Worm (Caenorhabditis elegans): Measurements from ENCODE around the gene ZK792.7.

Gene ZK792.7

ce11 chrIV:11692071-11692673, 2.1 kb upstream of the ZK792.7 start (continued):
- TF ChIP-seq nhr-76 (tag; optimal IDR thresholded peaks at IDR 0.05) (no peak), gei-8 (GFP tag; optimal IDR thresholded peaks at IDR 0.05) (no peak), attf-4 (tag; optimal IDR thresholded peaks at IDR 0.05) (no peak), saeg-2 (GFP tag; IDR thresholded peaks at IDR 0.05) (no peak), F10B5.3 (tag; optimal IDR thresholded peaks at IDR 0.05) (no peak), jun-1 (tag; optimal IDR thresholded peaks at IDR 0.05) (no peak), nhr-111 (GFP tag; optimal IDR thresholded peaks at IDR 0.05) (no peak), arid-1 (GFP tag; conservative IDR thresholded peaks at IDR 0.05) (no peak), mdt-29 (GFP tag; IDR thresholded peaks at IDR 0.05) (no peak), Y105C5A.15 (GFP tag; IDR thresholded peaks at IDR 0.05) (no peak), T20F7.1 (GFP tag; optimal IDR thresholded peaks at IDR 0.05) (peak; percentile 62), lin-38 (GFP tag; IDR thresholded peaks at IDR 0.05) (peak; percentile 56), mxl-2 (GFP tag; conservative IDR thresholded peaks at IDR 0.05) (no peak), zfp-3 (GFP tag; conservative IDR thresholded peaks at IDR 0.05) (no peak), nhr-25 (tag; optimal IDR thresholded peaks at IDR 0.05; ENCODE audit: borderline replicate concordance, insufficient read depth) (peak; percentile 79), R02D3.7 (tag; optimal IDR thresholded peaks at IDR 0.05) (no peak), lsy-2 (tag; optimal IDR thresholded peaks at IDR 0.05) (peak; percentile 32 to 58), lir-3 (tag; optimal IDR thresholded peaks at IDR 0.05) (no peak), unc-130 (GFP tag; optimal IDR thresholded peaks at IDR 0.05) (no peak), skn-1 (tag; optimal IDR thresholded peaks at IDR 0.05) (no peak), zag-1 (tag; optimal IDR thresholded peaks at IDR 0.05) (no peak), ceh-28 (tag; optimal IDR thresholded peaks at IDR 0.05) (peak; percentile 16), Y75B8A.6 (GFP tag; IDR thresholded peaks at IDR 0.05) (no peak), aha-1 (tag) (peak; percentile 95), zfp-2 (tag; optimal IDR thresholded peaks at IDR 0.05) (no peak), madf-5 (GFP tag; IDR thresholded peaks at IDR 0.05) (no peak), nhr-28 (tag; optimal IDR thresholded peaks at IDR 0.05) (peak; percentile 96), sdz-12 (GFP tag; optimal IDR thresholded peaks at IDR 0.05) (no peak), Y5F2A.4 (GFP tag; optimal IDR thresholded peaks at IDR 0.05) (no peak), lin-15B (tag; optimal IDR thresholded peaks at IDR 0.05) (no peak), dmd-6 (GFP tag; IDR thresholded peaks at IDR 0.05) (peak; percentile 86), daf-8 (GFP tag; IDR thresholded peaks at IDR 0.05) (no peak), ceh-32 (tag; optimal IDR thresholded peaks at IDR 0.05; ENCODE audit: poor library complexity) (no peak), egl-27 (tag; optimal IDR thresholded peaks at IDR 0.05) (no peak), nhr-42 (GFP tag; IDR thresholded peaks at IDR 0.05) (0 out of 2 replicates have a peak, but pooled peaks have one; percentile 55), zip-2 (tag; optimal IDR thresholded peaks at IDR 0.05) (no peak), ctbp-1 (GFP tag; IDR thresholded peaks at IDR 0.05) (0 out of 2 replicates have a peak, but pooled peaks have one; percentile 56), ZK546.5 (tag; optimal IDR thresholded peaks at IDR 0.05) (no peak), nhr-41 (GFP tag; IDR thresholded peaks at IDR 0.05) (peak; percentile 58; the same call in 1 of the 2 replicates), lim-7 (GFP tag; IDR thresholded peaks at IDR 0.05) (0 out of 2 replicates have a peak, but pooled peaks have one; percentile 44), tra-1 (GFP tag; IDR thresholded peaks at IDR 0.05) (peak; percentile 62; the same call in 1 of the 2 replicates), nhr-6 (tag; optimal IDR thresholded peaks at IDR 0.05) (peak; percentile 85), ZK337.2 (GFP tag; IDR thresholded peaks at IDR 0.05) (no peak), F26F4.8 (GFP tag; conservative IDR thresholded peaks at IDR 0.05) (no peak), T26A8.4 (GFP tag; IDR thresholded peaks at IDR 0.05) (no peak), ceh-62 (tag; optimal IDR thresholded peaks at IDR 0.05) (no peak), nhr-77 (tag; optimal IDR thresholded peaks at IDR 0.05) (peak; percentile 90), ceh-44 (GFP tag; IDR thresholded peaks at IDR 0.05) (no peak), zip-11 (GFP tag; IDR thresholded peaks at IDR 0.05) (no peak), ztf-11 (tag; optimal IDR thresholded peaks at IDR 0.05) (no peak), duxl-1 (tag; optimal IDR thresholded peaks at IDR 0.05; ENCODE audit: poor library complexity) (no peak)
